Fruit fly (Drosophila melanogaster) whole organism, embryonic: Measurements from ENCODE around the gene Trmt6.

ENCODE experiments used
- Abd-B ChIP-seq: fragments of 200-800 bp; sonication (Bioruptor generic); optimal IDR thresholded peaks from 2 replicates; lab custom pipeline; 2018; ENCODE audit warnings: missing biosample characterization, mild to moderate bottlenecking, missing genetic modification characterization, moderate library complexity
- Adf1 ChIP-seq: fragments of 200-800 bp; sonication (Bioruptor generic); IDR thresholded peaks from 2 replicates; pipeline ENCODE4 v1.3.6; 2022; ENCODE audit warnings: missing biosample characterization, missing genetic modification characterization
- Antp ChIP-seq: fragments of 200-800 bp; sonication (Bioruptor generic); optimal IDR thresholded peaks from 3 replicates; lab custom pipeline; 2016; ENCODE audit warnings: missing biosample characterization, missing genetic modification characterization
- Asciz ChIP-seq: fragments of 200-800 bp; sonication (Bioruptor generic); optimal IDR thresholded peaks from 2 replicates; lab custom pipeline; 2017; ENCODE audit warnings: missing biosample characterization, mild to moderate bottlenecking, missing genetic modification characterization, missing genetic modification reagents
- B-H2 ChIP-seq: fragments of 200-800 bp; sonication (Bioruptor generic); optimal IDR thresholded peaks from 2 replicates; lab custom pipeline; 2018; ENCODE audit warnings: missing biosample characterization, mild to moderate bottlenecking, missing genetic modification characterization
- CG10147 ChIP-seq: fragments of 200-800 bp; sonication (Bioruptor generic); optimal IDR thresholded peaks from 2 replicates; lab custom pipeline; 2019; ENCODE audit warnings: missing biosample characterization, mild to moderate bottlenecking, missing genetic modification characterization, moderate library complexity
- CG10321 ChIP-seq: fragments of 200-800 bp; sonication (Bioruptor generic); IDR thresholded peaks from 2 replicates; pipeline ENCODE4 v1.3.6; 2022; ENCODE audit warnings: missing biosample characterization, missing genetic modification characterization
- CG11093 ChIP-seq: fragments of 200-800 bp; sonication (Bioruptor generic); IDR thresholded peaks from 3 replicates; pipeline ENCODE4 v1.3.6; 2022; ENCODE audit warnings: missing biosample characterization, missing genetic modification characterization
- CG11398 ChIP-seq: fragments of 200-800 bp; sonication (Bioruptor generic); optimal IDR thresholded peaks from 2 replicates; lab custom pipeline; 2016; ENCODE audit warnings: missing biosample characterization, missing genetic modification characterization
- CG12391 ChIP-seq: fragments of 200-800 bp; sonication (Bioruptor generic); optimal IDR thresholded peaks from 3 replicates; lab custom pipeline; 2018; ENCODE audit warnings: missing biosample characterization, mild to moderate bottlenecking, missing genetic modification characterization, moderate library complexity
- CG12769 ChIP-seq: fragments of 200-800 bp; sonication (Bioruptor generic); optimal IDR thresholded peaks from 2 replicates; lab custom pipeline; 2019; ENCODE audit warnings: missing biosample characterization, mild to moderate bottlenecking, missing genetic modification characterization, moderate library complexity
- CG14014 ChIP-seq: fragments of 200-800 bp; sonication (Bioruptor generic); IDR thresholded peaks from 2 replicates; pipeline ENCODE4 v1.3.6; 2022; ENCODE audit warnings: missing biosample characterization, missing genetic modification characterization
- CG1647 ChIP-seq: fragments of 200-800 bp; sonication (Bioruptor generic); optimal IDR thresholded peaks from 3 replicates; lab custom pipeline; 2016; ENCODE audit warnings: missing biosample characterization, missing genetic modification characterization
- CG17328 ChIP-seq: fragments of 200-800 bp; sonication (Bioruptor generic); IDR thresholded peaks from 2 replicates; pipeline ENCODE4 v1.3.6; 2022; ENCODE audit warnings: missing biosample characterization, missing genetic modification characterization
- CG18011 ChIP-seq: fragments of 200-800 bp; sonication (Bioruptor generic); optimal IDR thresholded peaks from 2 replicates; lab custom pipeline; 2017; ENCODE audit warnings: missing biosample characterization, missing genetic modification characterization, mild to moderate bottlenecking, moderate library complexity, missing genotype
- CG2116 ChIP-seq: fragments of 200-800 bp; sonication (Bioruptor generic); optimal IDR thresholded peaks from 3 replicates; lab custom pipeline; 2018; ENCODE audit warnings: missing biosample characterization, mild to moderate bottlenecking, missing genetic modification characterization
- CG32772 ChIP-seq: fragments of 200-800 bp; sonication (Bioruptor generic); IDR thresholded peaks from 2 replicates; pipeline ENCODE4 v1.3.6; 2022; ENCODE audit warnings: missing biosample characterization, missing genetic modification characterization
- CG4730 ChIP-seq: fragments of 200-800 bp; sonication (Bioruptor generic); IDR thresholded peaks from 2 replicates; pipeline ENCODE4 v1.3.6; 2022; ENCODE audit warnings: missing biosample characterization, missing genetic modification characterization
- CG5180 ChIP-seq: fragments of 200-800 bp; sonication (Bioruptor generic); optimal IDR thresholded peaks from 3 replicates; lab custom pipeline; 2017; ENCODE audit warnings: missing biosample characterization, missing genetic modification characterization, mild to moderate bottlenecking, moderate library complexity, missing genetic modification reagents
- CG6654 ChIP-seq: fragments of 200-800 bp; sonication (Bioruptor generic); optimal IDR thresholded peaks from 2 replicates; lab custom pipeline; 2017; ENCODE audit warnings: missing biosample characterization, mild to moderate bottlenecking, missing genetic modification characterization
- CG7556 ChIP-seq: fragments of 200-800 bp; sonication (Bioruptor generic); optimal IDR thresholded peaks from 2 replicates; lab custom pipeline; 2017; ENCODE audit warnings: missing biosample characterization, mild to moderate bottlenecking, missing genetic modification characterization
- CG7786 ChIP-seq: fragments of 200-800 bp; sonication (Bioruptor generic); optimal IDR thresholded peaks from 2 replicates; lab custom pipeline; 2016; ENCODE audit warnings: missing biosample characterization, missing genetic modification characterization
- CG7963 ChIP-seq: fragments of 200-800 bp; sonication (Bioruptor generic); IDR thresholded peaks from 3 replicates; pipeline ENCODE4 v1.3.6; 2022; ENCODE audit warnings: missing biosample characterization, missing genetic modification characterization; ENCODE audit not compliant: partially characterized antibody
- CG9437 ChIP-seq: fragments of 200-800 bp; sonication (Bioruptor generic); optimal IDR thresholded peaks from 2 replicates; lab custom pipeline; 2018; ENCODE audit warnings: missing biosample characterization, mild to moderate bottlenecking, missing genetic modification characterization
- Camta ChIP-seq: fragments of 200-800 bp; sonication (Bioruptor generic); optimal IDR thresholded peaks from 2 replicates; lab custom pipeline; 2016; ENCODE audit warnings: missing biosample characterization, missing genetic modification characterization
- D19A ChIP-seq: fragments of 200-800 bp; optimal IDR thresholded peaks from 3 replicates; lab custom pipeline; 2019; ENCODE audit warnings: missing biosample characterization, mild to moderate bottlenecking, missing genetic modification characterization, moderate library complexity
- E2f2 ChIP-seq: fragments of 200-800 bp; sonication (Bioruptor generic); IDR thresholded peaks from 2 replicates; pipeline ENCODE4 v1.3.6; 2022; ENCODE audit warnings: missing biosample characterization, missing genetic modification characterization
- Fer2 ChIP-seq: fragments of 200-800 bp; sonication (Bioruptor generic); optimal IDR thresholded peaks from 2 replicates; lab custom pipeline; 2018; ENCODE audit warnings: missing biosample characterization, mild to moderate bottlenecking, missing genetic modification characterization, moderate library complexity
- Hmr ChIP-seq: fragments of 200-800 bp; sonication (Bioruptor generic); optimal IDR thresholded peaks from 3 replicates; lab custom pipeline; 2017; ENCODE audit warnings: mild to moderate bottlenecking, missing biosample characterization, missing genetic modification reagents, missing genetic modification characterization
- Lim3 ChIP-seq: fragments of 200-800 bp; sonication (Bioruptor generic); IDR thresholded peaks from 2 replicates; pipeline ENCODE4 v1.3.6; 2022; ENCODE audit warnings: missing biosample characterization, missing genetic modification characterization
- Mes4 ChIP-seq: fragments of 200-800 bp; sonication (Bioruptor generic); optimal IDR thresholded peaks from 2 replicates; lab custom pipeline; 2016; ENCODE audit warnings: missing biosample characterization, missing genetic modification characterization
- Sox102F ChIP-seq: fragments of 200-800 bp; sonication (Bioruptor generic); optimal IDR thresholded peaks from 2 replicates; lab custom pipeline; 2018; ENCODE audit warnings: missing biosample characterization, mild to moderate bottlenecking, missing genetic modification characterization, moderate library complexity
- Sry-δ ChIP-seq: fragments of 200-800 bp; sonication (Bioruptor generic); optimal IDR thresholded peaks from 2 replicates; lab custom pipeline; 2016; ENCODE audit warnings: missing biosample characterization, missing genetic modification characterization
- al ChIP-seq: fragments of 200-800 bp; sonication (Bioruptor generic); IDR thresholded peaks from 2 replicates; pipeline ENCODE4 v1.3.6; 2022; ENCODE audit warnings: missing biosample characterization, missing genetic modification characterization
- crol ChIP-seq: fragments of 200-800 bp; sonication (Bioruptor generic); IDR thresholded peaks from 2 replicates; pipeline ENCODE4 v1.3.6; 2022; ENCODE audit warnings: missing biosample characterization, missing genetic modification characterization
- da ChIP-seq: fragments of 200-800 bp; sonication (Bioruptor generic); optimal IDR thresholded peaks from 2 replicates; lab custom pipeline; 2016; ENCODE audit warnings: missing biosample characterization, missing genetic modification characterization
- dpn ChIP-seq, 2 experiments: fragments of 200-800 bp; sonication (Bioruptor generic); optimal IDR thresholded peaks; 3 replicates each; lab custom pipeline; 2016; ENCODE audit warnings: missing biosample characterization in 2 of 2, missing genetic modification characterization in 2 of 2
- ems ChIP-seq: fragments of 200-800 bp; sonication (Bioruptor generic); optimal IDR thresholded peaks from 3 replicates; lab custom pipeline; 2016; ENCODE audit warnings: missing biosample characterization, missing genetic modification characterization
- en ChIP-seq: fragments of 200-800 bp; sonication (Bioruptor generic); optimal IDR thresholded peaks from 2 replicates; lab custom pipeline; 2016; ENCODE audit warnings: missing biosample characterization, missing genetic modification characterization
- fru ChIP-seq: fragments of >200 bp; optimal IDR thresholded peaks from 2 replicates; lab custom pipeline; 2017
- gcm2 ChIP-seq: fragments of 200-800 bp; sonication (Bioruptor generic); optimal IDR thresholded peaks from 2 replicates; lab custom pipeline; 2016; ENCODE audit warnings: missing biosample characterization, missing genetic modification characterization
- her ChIP-seq: fragments of 200-800 bp; sonication (Bioruptor generic); optimal IDR thresholded peaks from 2 replicates; lab custom pipeline; 2016; ENCODE audit warnings: missing biosample characterization, missing genetic modification characterization
- lov ChIP-seq, 2 experiments: fragments of 200-800 bp in 1 of 2; fragments of >200 bp in 1 of 2; sonication (Bioruptor generic) in 1 of 2; IDR thresholded peaks in 1 of 2; optimal IDR thresholded peaks in 1 of 2; 2 replicates in 1 of 2; 3 replicates in 1 of 2; pipeline versions ENCODE4 v1.3.6 to Lab custom; 2017 to 2022; ENCODE audit warnings: missing biosample characterization in 1 of 2, missing genetic modification characterization in 1 of 2
- maf-S ChIP-seq: fragments of 200-800 bp; sonication (Bioruptor generic); optimal IDR thresholded peaks from 2 replicates; lab custom pipeline; 2016; ENCODE audit warnings: missing biosample characterization, missing genetic modification characterization
- psq ChIP-seq: fragments of 200-800 bp; sonication (Bioruptor generic); optimal IDR thresholded peaks from 2 replicates; lab custom pipeline; 2017; ENCODE audit warnings: missing biosample characterization, missing genetic modification characterization
- ro ChIP-seq: fragments of 200-800 bp; sonication (Bioruptor generic); IDR thresholded peaks from 2 replicates; pipeline ENCODE4 v1.3.6; 2022; ENCODE audit warnings: missing biosample characterization, missing genetic modification characterization
- row ChIP-seq: fragments of 200-800 bp; sonication (Bioruptor generic); IDR thresholded peaks from 3 replicates; pipeline ENCODE4 v1.3.6; 2022; ENCODE audit warnings: missing biosample characterization, missing genetic modification characterization
- sens ChIP-seq: fragments of 200-800 bp; sonication (Bioruptor generic); peaks from one replicate; lab custom pipeline; 2016; ENCODE audit warnings: missing biosample characterization, missing genetic modification characterization
- sqz ChIP-seq: fragments of 200-800 bp; sonication (Bioruptor generic); optimal IDR thresholded peaks from 3 replicates; lab custom pipeline; 2018; ENCODE audit warnings: missing biosample characterization, mild to moderate bottlenecking, missing genetic modification characterization
- ssp ChIP-seq: fragments of 200-800 bp; sonication (Bioruptor generic); IDR thresholded peaks from 2 replicates; pipeline ENCODE4 v1.3.6; 2022; ENCODE audit warnings: missing biosample characterization, missing genetic modification characterization
- sug ChIP-seq: fragments of 200-800 bp; optimal IDR thresholded peaks from 2 replicates; lab custom pipeline; 2019; ENCODE audit warnings: missing biosample characterization, mild to moderate bottlenecking, missing genetic modification characterization, moderate library complexity

The Trmt6 gene

DNA sequence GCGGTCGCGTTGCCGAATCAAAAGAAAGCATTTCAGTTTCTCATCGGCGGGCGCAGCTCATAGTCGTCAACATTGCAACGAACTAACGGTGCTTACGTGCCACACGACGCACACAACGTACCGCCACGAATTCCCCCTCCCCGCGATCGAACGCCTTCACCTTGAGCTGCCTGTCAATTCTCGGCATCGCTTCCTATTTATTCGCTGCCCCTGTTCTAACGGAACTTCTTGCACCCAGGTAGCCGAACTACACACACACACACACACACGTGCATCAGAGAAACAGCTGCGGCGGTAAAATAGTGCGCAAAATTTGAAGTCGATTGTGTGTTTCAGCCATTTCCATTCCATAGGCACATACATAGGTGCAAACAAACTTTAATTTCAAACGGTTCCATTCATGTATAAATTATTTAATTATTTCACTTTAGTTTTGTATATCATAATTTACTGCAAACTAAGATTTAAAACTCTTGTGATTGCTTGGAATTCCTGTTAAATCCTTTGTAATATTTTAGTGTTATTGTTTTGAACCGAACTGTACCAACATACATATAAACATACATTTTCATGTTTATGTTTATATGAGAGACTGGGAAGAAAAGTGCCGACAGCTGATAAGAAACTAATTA is 49.4 kb upstream of the Trmt6 start:
- no peak for TF ChIP-seq CG18011 (GFP tag; lab: Kevin White, UChicago)
- no peak for TF ChIP-seq Lim3 (GFP tag; lab: Robert Waterston, UW)
- TF ChIP-seq B-H2 = no peak
- no peak for TF ChIP-seq Antp (GFP tag; lab: Kevin White, UChicago)
- TF ChIP-seq CG7963 (GFP tag; lab: Robert Waterston, UW) = no peak
- no peak for TF ChIP-seq CG1647
- TF ChIP-seq CG6654 (GFP tag; lab: Kevin White, UChicago) = no peak
- no peak for TF ChIP-seq Asciz (GFP tag; lab: Kevin White, UChicago)
- TF ChIP-seq Mes4 = no peak
- no peak for TF ChIP-seq sqz (GFP tag; lab: Kevin White, UChicago)
- no peak for TF ChIP-seq da
- no peak for TF ChIP-seq Hmr (GFP tag; lab: Kevin White, UChicago)
- no peak for TF ChIP-seq ssp
- no peak for TF ChIP-seq CG2116
- no peak for TF ChIP-seq her
- TF ChIP-seq Adf1 (GFP tag; lab: Robert Waterston, UW) = no peak
- TF ChIP-seq CG10147 (GFP tag; lab: Kevin White, UChicago) = no peak
- TF ChIP-seq sens (GFP tag; lab: Kevin White, UChicago) = peak; percentile 31
- no peak for TF ChIP-seq CG5180
- TF ChIP-seq Camta (GFP tag; lab: Kevin White, UChicago) = no peak
- no peak for TF ChIP-seq CG32772
- TF ChIP-seq CG12769 (tag; lab: Kevin White, UChicago) = no peak
- TF ChIP-seq en (GFP tag; lab: Kevin White, UChicago) = no peak
- no peak for TF ChIP-seq Fer2 (tag; lab: Kevin White, UChicago)
- TF ChIP-seq Sry-δ (GFP tag; lab: Kevin White, UChicago) = no peak
- no peak for TF ChIP-seq lov (optimal IDR thresholded peaks at IDR 0.05; lab: Kevin White, UChicago)
- no peak for TF ChIP-seq lov (GFP tag; IDR thresholded peaks at IDR 0.05; lab: Robert Waterston, UW)
- peak; percentile 10 for TF ChIP-seq Sox102F
- TF ChIP-seq D19A (tag; lab: Kevin White, UChicago) = no peak
- TF ChIP-seq sug (tag; lab: Kevin White, UChicago) = no peak
- TF ChIP-seq row (GFP tag; lab: Robert Waterston, UW) = peak; percentile 38; the same call in 1 of the 3 replicates
- TF ChIP-seq CG12391 (tag; lab: Kevin White, UChicago) = no peak
- TF ChIP-seq CG4730 (GFP tag; lab: Robert Waterston, UW) = no peak
- TF ChIP-seq CG11093 (GFP tag; lab: Robert Waterston, UW) = no peak
- TF ChIP-seq crol (GFP tag; lab: Robert Waterston, UW) = peak; percentile 61
- no peak for TF ChIP-seq fru
- TF ChIP-seq maf-S = no peak
- no peak for TF ChIP-seq ems (GFP tag; lab: Kevin White, UChicago)
- TF ChIP-seq dpn (GFP tag; optimal IDR thresholded peaks at IDR 0.05; lab: Kevin White, UChicago) = no peak
- no peak for TF ChIP-seq gcm2 (GFP tag; lab: Kevin White, UChicago)
- no peak for TF ChIP-seq psq (GFP tag; lab: Kevin White, UChicago)
- peak; percentile 25; the same call in 1 of the 2 replicates for TF ChIP-seq E2f2
- no peak for TF ChIP-seq ro
- peak; percentile 40 for TF ChIP-seq CG9437 (GFP tag; lab: Kevin White, UChicago)
- no peak for TF ChIP-seq CG14014 (GFP tag; lab: Robert Waterston, UW)
- no peak for TF ChIP-seq al (GFP tag; lab: Robert Waterston, UW)
- TF ChIP-seq CG7556 (GFP tag; lab: Kevin White, UChicago) = no peak
- TF ChIP-seq CG17328 (GFP tag; lab: Robert Waterston, UW) = no peak
- no peak for TF ChIP-seq CG11398 (GFP tag; lab: Kevin White, UChicago)
- no peak for TF ChIP-seq Abd-B (GFP tag; lab: Kevin White, UChicago)
- TF ChIP-seq CG10321 (GFP tag; lab: Robert Waterston, UW) = no peak
- no peak for TF ChIP-seq CG7786 (GFP tag; lab: Kevin White, UChicago)
